Worm (Caenorhabditis elegans): ENCODE measurements around the gene mak-2.
"Not testable (repeated sequence)": the region's sequence is repeated elsewhere in the genome, so short reads cannot be mapped to it uniquely, and the experiment has no call there.

mak-2 gene

ce11 chrIV:884707-885394 is at the start of gene mak-2:
Gene mak-2 (plus strand): TSS chrIV:885344.
- no peak for TF ChIP-seq unc-62 (GFP tag; optimal IDR thresholded peaks at IDR 0.05)

DNA sequence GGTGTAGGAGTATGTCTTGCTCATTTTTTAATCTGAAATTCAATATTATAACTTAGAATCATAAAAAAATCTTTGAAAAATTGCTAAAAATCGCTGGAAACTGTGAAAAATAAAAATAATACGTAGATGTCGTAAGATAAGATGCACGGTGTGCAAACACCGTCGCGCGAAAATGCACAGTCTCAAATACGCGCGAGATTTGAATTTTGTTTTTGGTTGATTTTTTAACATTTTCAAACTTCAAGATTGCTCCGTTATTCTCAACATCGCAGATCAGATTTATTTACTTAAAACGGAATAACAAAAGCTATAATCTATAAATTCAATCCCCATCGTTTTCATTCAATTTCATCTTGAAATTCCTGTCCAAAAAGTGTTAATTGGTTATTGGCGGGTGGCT is 43.0 kb upstream of the mak-2 start, which contains the start of gene Y55F3BR.6:
Y55F3BR.6 (minus strand) TSS at position 32 of the 400 bp plus-strand sequence.
- TF ChIP-seq unc-62 (GFP tag; optimal IDR thresholded peaks at IDR 0.05) = no peak

DNA sequence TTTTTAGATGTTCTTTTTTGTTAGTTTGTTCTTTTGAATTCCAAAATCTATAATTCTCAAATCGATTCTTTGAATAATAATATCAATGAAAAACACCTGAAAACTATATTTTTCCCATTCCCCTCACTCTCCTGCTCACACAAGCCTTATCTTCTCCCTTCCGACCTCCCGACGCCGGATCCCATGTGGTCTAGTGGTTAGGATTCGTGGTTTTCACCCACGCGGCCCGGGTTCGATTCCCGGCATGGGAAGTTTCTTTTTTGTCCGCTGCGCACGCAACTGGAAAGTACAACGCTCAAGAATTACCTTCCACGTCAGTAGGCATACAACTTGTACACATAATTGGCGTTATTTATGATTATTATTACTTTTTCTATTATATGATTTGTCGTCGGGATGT is 42.5 kb upstream of the mak-2 start:
- TF ChIP-seq unc-62 (GFP tag; optimal IDR thresholded peaks at IDR 0.05) = no peak

- no peak for TF ChIP-seq unc-62 (GFP tag; optimal IDR thresholded peaks at IDR 0.05)
These were observed 39.9 kb upstream of the mak-2 start, which contains the start of gene lgc-33 for ce11 chrIV:845198-845597. Gene lgc-33 (plus strand): TSS chrIV:845498.

ce11 chrIV:848207-848606 is 36.9 kb upstream of the mak-2 start:
- TF ChIP-seq unc-62 (GFP tag; optimal IDR thresholded peaks at IDR 0.05) = no peak

ce11 chrIV:854357-855269 is 30.5 kb upstream of the mak-2 start, which contains the start of the genes lem-4 and Y55F3BR.11:
Gene lem-4 (minus strand): TSS chrIV:854780.
Gene Y55F3BR.11 (plus strand): TSS chrIV:855219.
- no peak for TF ChIP-seq unc-62 (GFP tag; optimal IDR thresholded peaks at IDR 0.05)

DNA sequence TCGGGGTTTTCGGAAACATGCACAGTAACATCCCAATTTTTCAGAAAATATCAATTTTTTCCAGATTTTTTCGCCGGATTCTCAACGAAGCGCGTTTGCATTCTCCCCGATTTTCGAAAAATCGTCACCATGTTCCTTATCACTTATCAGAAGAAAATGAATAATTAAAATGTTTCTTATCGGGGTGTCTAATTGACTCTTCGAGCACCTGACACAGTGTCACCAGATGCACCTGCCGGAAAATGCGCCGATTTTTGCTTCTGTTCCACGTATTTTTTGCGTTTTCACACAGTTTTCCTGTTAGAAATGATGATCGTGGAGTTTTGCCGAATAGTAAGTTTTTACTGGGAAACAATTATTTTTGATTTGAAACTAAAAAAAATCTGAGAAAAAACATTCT is 29.7 kb upstream of the mak-2 start:
- no peak for TF ChIP-seq unc-62 (GFP tag; optimal IDR thresholded peaks at IDR 0.05)

- no peak for TF ChIP-seq unc-62 (GFP tag; optimal IDR thresholded peaks at IDR 0.05)
These were observed 29.1 kb upstream of the mak-2 start for ce11 chrIV:856038-856437.

ce11 chrIV:858630-859029 is 26.5 kb upstream of the mak-2 start, which contains the start of gene Y55F3BR.2:
Gene Y55F3BR.2 (plus strand): TSS chrIV:858930.
- TF ChIP-seq unc-62 (GFP tag; optimal IDR thresholded peaks at IDR 0.05) = no peak

DNA sequence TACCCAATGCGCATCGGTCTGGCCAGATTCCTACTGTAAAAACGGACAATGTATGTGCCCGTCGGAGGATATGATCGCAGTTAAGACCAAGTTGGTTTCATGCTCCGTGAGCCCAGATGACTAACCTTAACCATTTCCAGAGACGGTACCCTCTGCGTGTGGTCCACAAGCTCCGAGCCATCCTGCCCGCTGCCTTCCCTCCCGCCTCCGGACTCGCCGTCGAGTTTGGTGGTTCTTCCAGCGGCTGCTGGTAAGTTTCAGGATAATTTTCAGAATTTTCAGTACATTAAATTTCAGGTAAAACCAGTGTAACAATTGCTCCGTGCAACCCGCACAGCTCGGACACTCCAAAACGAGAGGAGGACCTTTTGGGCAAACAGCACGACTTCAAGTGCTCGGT is 24.3 kb upstream of the mak-2 start:
- no peak for TF ChIP-seq unc-62 (GFP tag; optimal IDR thresholded peaks at IDR 0.05)

ce11 chrIV:866828-867270 is 18.3 kb upstream of the mak-2 start:
- TF ChIP-seq unc-62 (GFP tag; optimal IDR thresholded peaks at IDR 0.05) = no peak

ce11 chrIV:868723-869122 is 16.4 kb upstream of the mak-2 start:
- TF ChIP-seq unc-62 (GFP tag; optimal IDR thresholded peaks at IDR 0.05) = no peak

DNA sequence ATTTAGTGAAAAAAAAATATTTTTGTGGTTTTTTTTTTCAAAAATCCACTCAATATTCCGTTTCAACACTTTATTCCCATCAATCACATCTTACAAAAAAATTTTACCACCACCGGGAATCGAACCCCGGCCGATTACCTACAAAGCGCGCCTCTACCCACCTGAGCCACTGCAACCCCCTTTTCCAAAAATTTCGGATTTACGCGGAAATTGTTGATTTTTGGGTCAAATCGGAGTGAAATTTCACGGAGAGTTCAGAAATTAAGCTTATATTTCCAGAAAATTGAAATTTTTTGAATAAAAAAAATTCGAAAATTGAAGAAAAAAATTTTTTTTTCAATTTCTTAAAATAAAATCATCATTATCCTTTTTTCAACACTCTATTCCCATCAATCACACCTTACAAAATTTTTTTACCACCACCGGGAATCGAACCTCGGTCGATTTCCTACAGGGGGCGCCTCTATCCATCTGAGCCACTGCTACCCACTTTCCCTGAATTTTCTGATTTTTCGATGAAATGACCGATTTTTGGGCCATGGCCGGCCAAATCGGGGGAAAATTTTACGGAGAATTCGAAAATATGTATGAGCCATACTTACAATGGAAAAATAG is 11.9 kb upstream of the mak-2 start:
- no peak for TF ChIP-seq unc-62 (GFP tag; optimal IDR thresholded peaks at IDR 0.05)

- TF ChIP-seq unc-62 (GFP tag; optimal IDR thresholded peaks at IDR 0.05) = no peak
These were observed 10.5 kb upstream of the mak-2 start, which contains the start of gene Y55F3BR.1 for ce11 chrIV:874677-875076. Gene Y55F3BR.1 (plus strand): TSS chrIV:874791.

ce11 chrIV:878634-879033 is 6.5 kb upstream of the mak-2 start:
- TF ChIP-seq unc-62 (GFP tag; optimal IDR thresholded peaks at IDR 0.05) = no peak

- not testable (repeated sequence) for TF ChIP-seq unc-62 (GFP tag; optimal IDR thresholded peaks at IDR 0.05)
These were observed 19.8 kb downstream of the mak-2 start, which contains the start of gene fbxc-12 for ce11 chrIV:904963-905362. Gene fbxc-12 (plus strand): TSS chrIV:905263.

Data from whole organism, dauer.